Worm (Caenorhabditis elegans) whole organism, midembryonic: ENCODE data around the gene cytb-5.1.

Experiments
- klf-2 ChIP-seq: fragments of 200-800 bp; sonication (Bioruptor generic); conservative IDR thresholded peaks from 2 replicates; pipeline ENCODE4 v1.3.6; 2022; ENCODE audit warnings: missing genetic modification reagents, missing genetic modification characterization, missing compliant biosample characterization
- tab-1 ChIP-seq: fragments of 200-800 bp; sonication (Bioruptor generic); IDR thresholded peaks from 2 replicates; pipeline ENCODE4 v1.3.6; 2022; ENCODE audit warnings: missing genetic modification characterization, missing compliant biosample characterization

DNA sequence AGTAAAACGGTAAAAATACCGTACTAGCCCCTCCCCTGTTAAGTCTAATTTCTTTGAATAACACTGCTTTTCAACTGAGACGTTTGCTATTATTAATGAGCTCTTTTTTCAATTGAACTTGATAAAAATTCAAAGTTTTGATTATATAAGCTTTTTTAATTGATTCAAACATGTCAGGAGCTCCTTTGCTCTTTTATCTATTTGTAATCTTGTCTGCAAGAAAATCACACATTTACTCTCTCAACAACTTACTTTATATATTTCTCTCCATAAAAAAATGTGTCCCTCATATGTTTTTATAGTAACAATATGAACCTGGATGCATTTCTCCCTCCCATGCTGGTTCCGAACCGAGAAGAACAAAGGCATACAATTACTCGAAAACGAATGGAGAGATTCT lies 18.6 kb downstream of the cytb-5.1 start, which contains the start of gene C04C11.1:
- no peak for TF ChIP-seq tab-1 (GFP tag; lab: Robert Waterston, UW)
- no peak for TF ChIP-seq klf-2 (GFP tag; lab: Robert Waterston, UW)
